Fruit fly (Drosophila melanogaster): ENCODE data around the gene Golgin104.

The Golgin104 gene

dm6 chr3L:16328207-16328891, 23.4 kb downstream of the Golgin104 start, which contains the start of gene CG13058 (continued):
- no peak for TF ChIP-seq gcm2 (GFP tag; optimal IDR thresholded peaks at IDR 0.05)
- TF ChIP-seq pfk (GFP tag; optimal IDR thresholded peaks at IDR 0.05) = no peak
- no peak for TF ChIP-seq pita (GFP tag; optimal IDR thresholded peaks at IDR 0.05)
- TF ChIP-seq HLHmδ (GFP tag; optimal IDR thresholded peaks at IDR 0.05) = no peak
- TF ChIP-seq CG17361 (GFP tag; IDR thresholded peaks at IDR 0.05) = peak; percentile 60; the same call in 2 of the 3 replicates
- TF ChIP-seq jigr1 (GFP tag; IDR thresholded peaks at IDR 0.05) = no peak
- peak; percentile 72 for TF ChIP-seq tx (GFP tag; optimal IDR thresholded peaks at IDR 0.05)
- TF ChIP-seq Six4 (GFP tag; optimal IDR thresholded peaks at IDR 0.05) = no peak
- TF ChIP-seq Oli (tag; optimal IDR thresholded peaks at IDR 0.05) = peak; percentile 74
- TF ChIP-seq Eip74EF (GFP tag; optimal IDR thresholded peaks at IDR 0.05) = peak in 1 of 2 experiments; percentile 15
- no peak for TF ChIP-seq repo (GFP tag; optimal IDR thresholded peaks at IDR 0.05)
- TF ChIP-seq dm (GFP tag; optimal IDR thresholded peaks at IDR 0.05) = peak; percentile 45
- TF ChIP-seq BtbVII (GFP tag; optimal IDR thresholded peaks at IDR 0.05) = peak; percentile 51
- TF ChIP-seq gce (GFP tag; IDR thresholded peaks at IDR 0.05) = no peak
- 0 out of 2 replicates have a peak, but pooled peaks have one; percentile 41 for TF ChIP-seq CG14441 (GFP tag; IDR thresholded peaks at IDR 0.05)
- TF ChIP-seq onecut (GFP tag; IDR thresholded peaks at IDR 0.05) = peak; percentile 30; the same call in 1 of the 2 replicates
- TF ChIP-seq corto (GFP tag; optimal IDR thresholded peaks at IDR 0.05) = no peak
- TF ChIP-seq pum (GFP tag; optimal IDR thresholded peaks at IDR 0.05) = no peak
- no peak for TF ChIP-seq NFAT (GFP tag; IDR thresholded peaks at IDR 0.05)
- TF ChIP-seq fd102C (GFP tag; optimal IDR thresholded peaks at IDR 0.05) = no peak
- TF ChIP-seq CG2199 (GFP tag; IDR thresholded peaks at IDR 0.05) = no peak
- peak; percentile 71 for TF ChIP-seq otp (GFP tag; IDR thresholded peaks at IDR 0.05)
- TF ChIP-seq BEAF-32 (GFP tag; optimal IDR thresholded peaks at IDR 0.05) = no peak
- TF ChIP-seq ftz-f1 (GFP tag; optimal IDR thresholded peaks at IDR 0.05) = no peak
- peak; percentile 44 for TF ChIP-seq Atf3 (GFP tag; optimal IDR thresholded peaks at IDR 0.05)
- peak; percentile 4 for TF ChIP-seq shn (GFP tag; optimal IDR thresholded peaks at IDR 0.05)
- 0 out of 2 replicates have a peak, but pooled peaks have one; percentile 42 for TF ChIP-seq CG31441 (GFP tag; IDR thresholded peaks at IDR 0.05)
- TF ChIP-seq gfzf (GFP tag; optimal IDR thresholded peaks at IDR 0.05) = no peak
- TF ChIP-seq so (GFP tag; IDR thresholded peaks at IDR 0.05) = peak; percentile 89
- no peak for TF ChIP-seq CG11093 (GFP tag; IDR thresholded peaks at IDR 0.05)
- TF ChIP-seq Opbp (GFP tag; IDR thresholded peaks at IDR 0.05; ENCODE audit: partially characterized antibody) = no peak
- TF ChIP-seq ems (GFP tag; optimal IDR thresholded peaks at IDR 0.05) = no peak
- TF ChIP-seq CG14965 (GFP tag; optimal IDR thresholded peaks at IDR 0.05; ENCODE audit: borderline replicate concordance) = no peak
- TF ChIP-seq bsh (GFP tag; optimal IDR thresholded peaks at IDR 0.05) = peak in 1 of 2 experiments; percentile 3
- peak; percentile 47 for TF ChIP-seq fu2 (GFP tag; optimal IDR thresholded peaks at IDR 0.05)
- TF ChIP-seq knrl (GFP tag; IDR thresholded peaks at IDR 0.05; ENCODE audit: partially characterized antibody) = no peak
- no peak for TF ChIP-seq CG10979 (tag; optimal IDR thresholded peaks at IDR 0.05)
- 0 out of 2 replicates have a peak, but pooled peaks have one; percentile 23 for TF ChIP-seq al (GFP tag; IDR thresholded peaks at IDR 0.05)
- no peak for TF ChIP-seq GATAe (GFP tag; conservative IDR thresholded peaks at IDR 0.05)
- TF ChIP-seq CG7987 (GFP tag; optimal IDR thresholded peaks at IDR 0.05) = peak; percentile 9
- no peak for TF ChIP-seq CG7271 (tag; optimal IDR thresholded peaks at IDR 0.05)
- no peak for TF ChIP-seq Hr78 (GFP tag; optimal IDR thresholded peaks at IDR 0.05)
- TF ChIP-seq stc (GFP tag; IDR thresholded peaks at IDR 0.05) = no peak
- TF ChIP-seq unpg (GFP tag; optimal IDR thresholded peaks at IDR 0.05) = peak; percentile 67
- TF ChIP-seq p53 (GFP tag; optimal IDR thresholded peaks at IDR 0.05) = no peak
- no peak for TF ChIP-seq ase (GFP tag; IDR thresholded peaks at IDR 0.05)
- peak; percentile 51 for TF ChIP-seq CG15514 (GFP tag; optimal IDR thresholded peaks at IDR 0.05)
- TF ChIP-seq cad (GFP tag; optimal IDR thresholded peaks at IDR 0.05) = no peak
- no peak for TF ChIP-seq toy (GFP tag; IDR thresholded peaks at IDR 0.05)
